Worm (Caenorhabditis elegans) whole organism, L1 larva: ENCODE data around the gene C10G8.8.

Experiments
- aly-2 ChIP-seq: fragments of 150-350 bp; optimal IDR thresholded peaks from 2 replicates; lab custom pipeline; 2014; ENCODE audit warnings: missing biosample characterization, missing genetic modification characterization
- snpc-4 ChIP-seq: fragments of 150-350 bp; optimal IDR thresholded peaks from 2 replicates; lab custom pipeline; 2014; ENCODE audit warnings: missing biosample characterization, missing genetic modification characterization
- sup-37 ChIP-seq: fragments of 200-800 bp; sonication (Bioruptor generic); optimal IDR thresholded peaks from 2 replicates; lab custom pipeline; 2018; ENCODE audit warnings: mild to moderate bottlenecking, missing genetic modification characterization, missing compliant biosample characterization
- zag-1 ChIP-seq: fragments of 150-350 bp; optimal IDR thresholded peaks from 2 replicates; lab custom pipeline; 2014; ENCODE audit warnings: missing biosample characterization, missing genetic modification characterization
- ztf-11 ChIP-seq, 2 experiments: sonication (generic microtip); optimal IDR thresholded peaks; 2 replicates each; lab custom pipeline; 2016 to 2017; ENCODE audit warnings: missing genetic modification characterization in 2 of 2, missing biosample characterization in 1 of 2, missing compliant biosample characterization in 1 of 2

- TF ChIP-seq sup-37 (GFP tag; lab: Kevin White, UChicago) (no peak), snpc-4 (tag; lab: Kevin White, UChicago) (no peak), ztf-11 (tag; optimal IDR thresholded peaks at IDR 0.05; lab: Kevin White, UChicago) (no peak), zag-1 (no peak), aly-2 (tag; lab: Kevin White, UChicago) (no peak)
These were observed 14.1 kb downstream of the C10G8.8 start, which contains the start of gene C10G8.2 for ce11 chrV:5314104-5314503.
